Fruit fly (Drosophila melanogaster): Measurements from ENCODE around the gene CG16762.

The CG16762 gene

DNA sequence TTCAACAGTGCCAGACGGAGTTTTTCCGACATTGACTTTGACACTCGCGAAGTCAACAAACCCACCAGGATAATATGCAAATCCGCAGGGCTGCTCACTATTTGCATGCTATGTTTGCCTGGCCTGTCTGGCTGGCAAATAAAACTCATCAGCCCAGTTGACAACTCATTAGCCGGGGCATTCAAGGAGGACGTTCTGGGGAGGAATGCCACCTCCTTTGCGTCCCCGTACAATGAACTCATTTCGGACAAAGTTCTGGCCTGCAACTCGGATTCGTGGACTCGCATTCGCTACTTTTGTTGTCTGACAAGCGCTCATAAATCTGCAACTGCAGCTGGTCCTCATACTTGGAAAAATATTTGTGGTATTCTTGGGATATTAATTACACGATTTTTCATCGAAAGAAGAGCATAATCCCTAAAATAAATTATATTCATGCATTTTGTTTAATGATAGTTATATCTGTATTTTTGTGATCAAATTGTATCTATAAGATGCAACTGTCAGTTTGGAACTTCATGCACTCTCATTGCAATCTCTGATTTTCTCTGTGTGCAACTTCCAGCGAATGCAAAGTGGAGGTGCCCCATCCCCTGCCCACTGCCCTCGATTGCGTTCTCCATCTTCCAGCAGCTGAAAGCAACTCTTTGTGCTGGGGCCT, 4.5 kb downstream of the CG16762 start:
- TF ChIP-seq GATAe (GFP tag; conservative IDR thresholded peaks at IDR 0.05) (no peak), CG4820 (GFP tag; optimal IDR thresholded peaks at IDR 0.05) (no peak), CG4424 (GFP tag; optimal IDR thresholded peaks at IDR 0.05) (no peak), dimm (GFP tag; IDR thresholded peaks at IDR 0.05) (no peak), CG15479 (GFP tag; optimal IDR thresholded peaks at IDR 0.05) (no peak), bsh (GFP tag; optimal IDR thresholded peaks at IDR 0.05) (peak in 1 of 2 experiments; percentile 64), peb (GFP tag; IDR thresholded peaks at IDR 0.05) (no peak), Drgx (GFP tag; IDR thresholded peaks at IDR 0.05) (peak; percentile 62), al (GFP tag; IDR thresholded peaks at IDR 0.05) (no peak), tio (GFP tag; optimal IDR thresholded peaks at IDR 0.05) (no peak), nom (GFP tag; optimal IDR thresholded peaks at IDR 0.05) (peak; percentile 58), Hmr (GFP tag; optimal IDR thresholded peaks at IDR 0.05) (no peak), CG30403 (GFP tag; optimal IDR thresholded peaks at IDR 0.05) (no peak), dm (GFP tag; optimal IDR thresholded peaks at IDR 0.05) (no peak)

DNA sequence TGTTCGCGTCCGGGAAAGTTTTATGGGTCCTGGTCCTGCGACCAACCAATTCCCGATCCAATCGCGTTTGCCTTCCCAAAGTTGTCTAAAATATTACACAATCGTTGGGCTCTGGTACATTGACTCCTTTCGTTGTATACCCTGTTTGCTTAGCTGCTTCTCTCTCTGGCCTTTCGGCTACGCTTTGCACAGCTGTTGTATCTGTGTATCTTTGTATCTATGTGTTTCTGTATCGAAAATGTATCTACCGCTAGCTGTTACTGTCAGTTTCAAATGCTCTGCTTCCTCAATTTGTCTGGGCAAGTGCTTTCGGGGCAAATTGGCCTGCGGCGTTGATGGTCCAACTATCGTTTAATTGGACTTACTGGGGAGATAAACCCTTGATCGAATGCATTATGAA, 5.8 kb downstream of the CG16762 start:
- no peak for TF ChIP-seq CG17361 (GFP tag; IDR thresholded peaks at IDR 0.05)
- TF ChIP-seq CG10209 (GFP tag; optimal IDR thresholded peaks at IDR 0.05) = no peak
- TF ChIP-seq CG11085 (GFP tag; IDR thresholded peaks at IDR 0.05) = no peak
- TF ChIP-seq CG1792 (GFP tag; optimal IDR thresholded peaks at IDR 0.05) = no peak
- no peak for TF ChIP-seq CG7963 (GFP tag; IDR thresholded peaks at IDR 0.05; ENCODE audit: partially characterized antibody)
- TF ChIP-seq CG10267 (tag; optimal IDR thresholded peaks at IDR 0.05) = no peak
- TF ChIP-seq B-H2 (GFP tag; optimal IDR thresholded peaks at IDR 0.05) = no peak
- no peak for TF ChIP-seq run (tag; optimal IDR thresholded peaks at IDR 0.05)
- no peak for TF ChIP-seq CG4854 (GFP tag; optimal IDR thresholded peaks at IDR 0.05)
- TF ChIP-seq Dll (GFP tag; IDR thresholded peaks at IDR 0.05; ENCODE audit: partially characterized antibody) = no peak
- TF ChIP-seq ranshi (GFP tag; IDR thresholded peaks at IDR 0.05) = no peak
- no peak for TF ChIP-seq chn (GFP tag; optimal IDR thresholded peaks at IDR 0.05)
- TF ChIP-seq Rx (GFP tag; IDR thresholded peaks at IDR 0.05) = no peak
- no peak for TF ChIP-seq CG6272 (GFP tag; IDR thresholded peaks at IDR 0.05)
- no peak for TF ChIP-seq CG8290 (GFP tag; optimal IDR thresholded peaks at IDR 0.05)
- TF ChIP-seq CG8290 (tag; optimal IDR thresholded peaks at IDR 0.05) = peak in 1 of 2 experiments; percentile 45
- no peak for TF ChIP-seq hkb (optimal IDR thresholded peaks at IDR 0.05)
- peak; percentile 27; the same call in 1 of the 2 replicates for TF ChIP-seq hkb (GFP tag; IDR thresholded peaks at IDR 0.05)
- no peak for TF ChIP-seq prd (optimal IDR thresholded peaks at IDR 0.05)
- no peak for TF ChIP-seq prd (GFP tag; IDR thresholded peaks at IDR 0.05)
- TF ChIP-seq CG30431 (GFP tag; optimal IDR thresholded peaks at IDR 0.05) = no peak
- TF ChIP-seq CG18011 (GFP tag; optimal IDR thresholded peaks at IDR 0.05) = no peak
- TF ChIP-seq CG2202 (tag; optimal IDR thresholded peaks at IDR 0.05) = no peak
- TF ChIP-seq ac (GFP tag; optimal IDR thresholded peaks at IDR 0.05) = no peak
- TF ChIP-seq CG12942 (GFP tag; optimal IDR thresholded peaks at IDR 0.05) = no peak
- TF ChIP-seq dmrt11E (tag; optimal IDR thresholded peaks at IDR 0.05) = no peak
- TF ChIP-seq sens (GFP tag) = peak; percentile 28
- TF ChIP-seq CG6254 (GFP tag; optimal IDR thresholded peaks at IDR 0.05) = peak; percentile 0
- 0 out of 2 replicates have a peak, but pooled peaks have one; percentile 24 for TF ChIP-seq CG32767 (GFP tag; IDR thresholded peaks at IDR 0.05)
- no peak for TF ChIP-seq ara (GFP tag; IDR thresholded peaks at IDR 0.05)
- TF ChIP-seq CG13123 (GFP tag; optimal IDR thresholded peaks at IDR 0.05) = no peak
- no peak for TF ChIP-seq CG3838 (GFP tag; optimal IDR thresholded peaks at IDR 0.05)
- TF ChIP-seq CG12071 (GFP tag; optimal IDR thresholded peaks at IDR 0.05) = peak; percentile 32
- no peak for TF ChIP-seq H2.0 (GFP tag; IDR thresholded peaks at IDR 0.05)
- TF ChIP-seq Lim3 (GFP tag; IDR thresholded peaks at IDR 0.05) = no peak
- no peak for TF ChIP-seq al (GFP tag; IDR thresholded peaks at IDR 0.05)
- no peak for TF ChIP-seq Ssrp (tag; optimal IDR thresholded peaks at IDR 0.05)
- no peak for TF ChIP-seq gt (GFP tag; IDR thresholded peaks at IDR 0.05)
